Fruit fly (Drosophila melanogaster): ENCODE results near the gene CG9331.
A peak's percentile ranks its signal among the peaks of the same experiment; 100 is the strongest.

Gene CG9331

DNA sequence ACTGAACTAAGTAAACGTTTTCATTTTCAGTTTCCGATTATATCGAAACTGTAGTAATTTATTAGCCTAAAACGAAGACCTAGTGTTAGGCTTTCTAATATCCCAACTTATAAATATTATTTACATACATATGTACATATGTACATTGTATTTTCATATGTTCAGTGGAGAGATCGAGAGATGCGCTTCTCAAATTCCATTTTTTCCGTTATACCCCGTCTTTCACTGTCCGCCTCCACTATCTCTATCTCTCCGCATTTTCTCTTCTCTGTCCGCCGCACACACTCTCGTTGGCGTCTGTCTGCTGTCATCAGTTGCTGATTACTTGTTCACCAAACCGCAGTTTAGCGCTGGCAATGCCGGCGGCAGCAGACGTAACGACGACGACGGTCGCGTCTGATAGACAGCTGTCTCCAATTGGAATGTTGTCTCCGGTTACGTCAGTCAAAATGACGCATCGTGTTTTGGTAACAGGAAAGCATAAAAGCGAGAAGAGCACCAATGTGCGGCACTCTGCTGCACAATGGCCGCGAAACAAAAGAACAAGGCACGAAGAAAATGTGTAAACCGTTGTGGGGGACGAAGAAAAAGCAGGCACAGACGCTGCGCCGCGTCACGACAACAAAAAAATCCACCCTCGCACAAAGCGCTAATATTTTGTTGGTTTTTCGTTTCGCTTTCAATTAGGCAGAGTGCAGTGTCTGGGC is at the start of gene CG9331 (continued):
- TF ChIP-seq CG31224 (GFP tag; IDR thresholded peaks at IDR 0.05) (peak; percentile 100), trh (GFP tag; optimal IDR thresholded peaks at IDR 0.05) (no peak), crc (GFP tag; optimal IDR thresholded peaks at IDR 0.05) (no peak), her (GFP tag; optimal IDR thresholded peaks at IDR 0.05) (no peak), CG7556 (GFP tag; optimal IDR thresholded peaks at IDR 0.05) (no peak), Awh (GFP tag; IDR thresholded peaks at IDR 0.05) (no peak), br (optimal IDR thresholded peaks at IDR 0.05) (no peak), insv (GFP tag; optimal IDR thresholded peaks at IDR 0.05) (peak in 1 of 2 experiments; percentile 90), ato (GFP tag; IDR thresholded peaks at IDR 0.05; ENCODE audit: partially characterized antibody) (peak; percentile 59; the same call in 1 of the 2 replicates), Ets65A (GFP tag) (no peak), CG15479 (GFP tag; optimal IDR thresholded peaks at IDR 0.05) (peak; percentile 58), ase (GFP tag; IDR thresholded peaks at IDR 0.05) (no peak), Sry-δ (GFP tag; optimal IDR thresholded peaks at IDR 0.05) (no peak)

DNA sequence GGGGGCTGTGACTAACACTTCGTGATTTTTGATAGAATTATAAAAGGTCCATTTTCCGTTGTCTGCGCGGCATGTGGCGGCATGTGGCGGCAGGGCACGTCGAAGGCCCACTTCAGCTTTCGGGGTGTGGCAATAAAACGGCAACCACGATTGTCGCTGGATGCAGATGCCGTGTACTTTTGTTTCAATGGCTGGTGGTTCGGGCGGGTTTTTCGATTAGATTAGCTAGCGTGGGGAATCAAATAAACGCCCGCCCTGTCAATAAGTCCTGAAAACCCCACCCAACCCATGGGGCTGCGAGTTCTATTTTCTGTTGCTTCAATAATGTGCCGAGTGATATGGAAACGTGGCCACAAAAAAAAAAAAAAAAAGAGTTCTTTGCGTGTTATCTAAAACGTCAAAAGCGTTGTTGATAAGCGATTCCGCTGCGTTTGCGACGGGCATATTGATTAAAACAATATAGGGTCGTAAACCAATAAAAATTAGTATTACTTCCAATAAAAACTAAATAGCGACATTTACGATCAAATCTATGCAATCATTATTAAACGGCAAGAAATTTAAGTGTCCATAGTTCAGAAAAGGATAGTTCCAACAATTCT is 49.1 kb upstream of the CG9331 start:
- TF ChIP-seq CG12071 (GFP tag; optimal IDR thresholded peaks at IDR 0.05), result peak; percentile 12
- peak; percentile 47 for TF ChIP-seq PHDP (tag; optimal IDR thresholded peaks at IDR 0.05)
- peak; percentile 49 for TF ChIP-seq B-H2 (GFP tag; optimal IDR thresholded peaks at IDR 0.05)
- TF ChIP-seq cad (GFP tag; optimal IDR thresholded peaks at IDR 0.05), result peak; percentile 23
- TF ChIP-seq B-H1 (GFP tag; IDR thresholded peaks at IDR 0.05), result no peak
- TF ChIP-seq Chrac-16 (GFP tag; optimal IDR thresholded peaks at IDR 0.05), result no peak
- no peak for TF ChIP-seq CG14441 (GFP tag; IDR thresholded peaks at IDR 0.05)
- TF ChIP-seq salm (tag; optimal IDR thresholded peaks at IDR 0.05), result peak; percentile 3
- peak; percentile 50 for TF ChIP-seq Med (GFP tag)
- no peak for TF ChIP-seq toy (GFP tag; IDR thresholded peaks at IDR 0.05)
- no peak for TF ChIP-seq Six4 (GFP tag; optimal IDR thresholded peaks at IDR 0.05)
- no peak for TF ChIP-seq CG6854 (GFP tag; optimal IDR thresholded peaks at IDR 0.05)
- peak in 1 of 2 experiments; percentile 6 for TF ChIP-seq bsh (GFP tag; optimal IDR thresholded peaks at IDR 0.05)
- TF ChIP-seq run (tag; optimal IDR thresholded peaks at IDR 0.05), result no peak
- TF ChIP-seq mirr (GFP tag; optimal IDR thresholded peaks at IDR 0.05), result peak; percentile 1
- no peak for TF ChIP-seq Bteb2 (GFP tag; optimal IDR thresholded peaks at IDR 0.05)
- no peak for TF ChIP-seq Vsx1 (GFP tag; optimal IDR thresholded peaks at IDR 0.05)
- no peak for TF ChIP-seq h (optimal IDR thresholded peaks at IDR 0.05)
- TF ChIP-seq gro (GFP tag; optimal IDR thresholded peaks at IDR 0.05), result no peak
- TF ChIP-seq exex (tag; optimal IDR thresholded peaks at IDR 0.05), result peak; percentile 79
- no peak for TF ChIP-seq CG11093 (GFP tag; IDR thresholded peaks at IDR 0.05)
- no peak for TF ChIP-seq CG12769 (tag; optimal IDR thresholded peaks at IDR 0.05)
- peak; percentile 43 for TF ChIP-seq CG13894 (tag; optimal IDR thresholded peaks at IDR 0.05)
- peak; percentile 29 for TF ChIP-seq CG13296 (GFP tag; optimal IDR thresholded peaks at IDR 0.05)
- TF ChIP-seq CG4617 (GFP tag; optimal IDR thresholded peaks at IDR 0.05; ENCODE audit: borderline replicate concordance), result no peak
- peak; percentile 10 for TF ChIP-seq CG15601 (tag; optimal IDR thresholded peaks at IDR 0.05)
- TF ChIP-seq cg (GFP tag; optimal IDR thresholded peaks at IDR 0.05), result no peak
- 0 out of 2 replicates have a peak, but pooled peaks have one; percentile 17 for TF ChIP-seq Rfx (GFP tag; IDR thresholded peaks at IDR 0.05)
- TF ChIP-seq p53 (GFP tag; optimal IDR thresholded peaks at IDR 0.05), result no peak
- peak; percentile 38 for TF ChIP-seq unpg (GFP tag; optimal IDR thresholded peaks at IDR 0.05)
- no peak for TF ChIP-seq aop (GFP tag; IDR thresholded peaks at IDR 0.05)
- no peak for TF ChIP-seq CG18599 (GFP tag; optimal IDR thresholded peaks at IDR 0.05)
- TF ChIP-seq CG17612 (GFP tag; IDR thresholded peaks at IDR 0.05), result no peak
- peak; percentile 19 for TF ChIP-seq sd (tag; optimal IDR thresholded peaks at IDR 0.05)
- TF ChIP-seq CG30020 (tag; optimal IDR thresholded peaks at IDR 0.05), result no peak
- peak; percentile 23 for TF ChIP-seq cwo (GFP tag; optimal IDR thresholded peaks at IDR 0.05)

Data from whole organism, embryonic.